Worm (Caenorhabditis elegans) whole organism, L3 larva: Measurements from ENCODE around the gene npp-8.

Experiments used
- aly-2 ChIP-seq: fragments of 150-350 bp; optimal IDR thresholded peaks from 2 replicates; lab custom pipeline; 2014; ENCODE audit warnings: missing biosample characterization, missing genetic modification characterization
- ceh-16 ChIP-seq: sonication (generic microtip); optimal IDR thresholded peaks from 2 replicates; lab custom pipeline; 2017; ENCODE audit warnings: missing biosample characterization, missing genetic modification characterization
- ceh-28 ChIP-seq: fragments of 150-350 bp; optimal IDR thresholded peaks from 2 replicates; lab custom pipeline; 2014; ENCODE audit warnings: missing biosample characterization, missing genetic modification reagents, missing genetic modification characterization
- ceh-9 ChIP-seq: sonication (generic microtip); optimal IDR thresholded peaks from 2 replicates; lab custom pipeline; 2018; ENCODE audit warnings: missing biosample characterization, missing genetic modification characterization
- daf-12 ChIP-seq: fragments of 150-350 bp; optimal IDR thresholded peaks from 2 replicates; lab custom pipeline; 2014; ENCODE audit warnings: missing biosample characterization, missing genetic modification reagents, missing genetic modification characterization
- elt-2 ChIP-seq: sonication (generic microtip); optimal IDR thresholded peaks from 2 replicates; lab custom pipeline; 2016; ENCODE audit warnings: missing genetic modification reagents, mild to moderate bottlenecking, missing genetic modification characterization, missing compliant biosample characterization
- eor-1 ChIP-seq, 2 experiments: fragments of 150-350 bp; optimal IDR thresholded peaks; 2 replicates each; lab custom pipeline; 2014 to 2018; ENCODE audit warnings: missing biosample characterization in 2 of 2, missing genetic modification characterization in 2 of 2
- fos-1 ChIP-seq: fragments of 150-350 bp; optimal IDR thresholded peaks from 2 replicates; lab custom pipeline; 2014; ENCODE audit warnings: missing biosample characterization, missing genetic modification characterization
- jun-1 ChIP-seq: fragments of 150-350 bp; optimal IDR thresholded peaks from 2 replicates; lab custom pipeline; 2014; ENCODE audit warnings: missing biosample characterization, missing genetic modification reagents, missing genetic modification characterization
- lin-15B ChIP-seq: fragments of 150-350 bp; optimal IDR thresholded peaks from 2 replicates; lab custom pipeline; 2014; ENCODE audit warnings: missing biosample characterization, missing genetic modification characterization
- lin-39 ChIP-seq: fragments of 150-350 bp; optimal IDR thresholded peaks from 2 replicates; lab custom pipeline; 2018; ENCODE audit warnings: missing biosample characterization, missing genetic modification reagents, missing genetic modification characterization
- nfya-1 ChIP-seq: sonication (generic microtip); optimal IDR thresholded peaks from 2 replicates; lab custom pipeline; 2017; ENCODE audit warnings: missing genetic modification characterization, mild to moderate bottlenecking, missing compliant biosample characterization, antibody characterized with exemption, moderate library complexity; ENCODE audit not compliant: insufficient read depth
- nhr-23 ChIP-seq: fragments of 150-350 bp; optimal IDR thresholded peaks from 2 replicates; lab custom pipeline; 2014; ENCODE audit warnings: missing biosample characterization, missing genetic modification reagents, missing genetic modification characterization
- nhr-25 ChIP-seq: sonication (generic microtip); optimal IDR thresholded peaks from 2 replicates; lab custom pipeline; 2017; ENCODE audit warnings: missing biosample characterization, missing genetic modification characterization
- nhr-76 ChIP-seq: fragments of 150-350 bp; sonication (generic microtip); optimal IDR thresholded peaks from 5 replicates; lab custom pipeline; 2014; ENCODE audit warnings: missing biosample characterization, missing genetic modification characterization
- pha-4 ChIP-seq: fragments of 150-350 bp; optimal IDR thresholded peaks from 2 replicates; lab custom pipeline; 2014; ENCODE audit warnings: missing biosample characterization, missing genetic modification reagents, missing genetic modification characterization
- sea-2 ChIP-seq: fragments of 150-350 bp; sonication (generic microtip); optimal IDR thresholded peaks from 4 replicates; lab custom pipeline; 2014; ENCODE audit warnings: missing biosample characterization, missing genetic modification reagents, missing genetic modification characterization
- tbx-2 ChIP-seq: sonication (generic microtip); optimal IDR thresholded peaks from 2 replicates; lab custom pipeline; 2016; ENCODE audit warnings: mild to moderate bottlenecking, missing genetic modification characterization, missing compliant biosample characterization
- unc-39 ChIP-seq: sonication (generic microtip); optimal IDR thresholded peaks from 4 replicates; lab custom pipeline; 2017; ENCODE audit warnings: missing biosample characterization, missing genetic modification characterization
- unc-62 ChIP-seq: fragments of 150-350 bp; sonication (generic microtip); optimal IDR thresholded peaks from 4 replicates; lab custom pipeline; 2014; ENCODE audit warnings: missing biosample characterization, missing genetic modification reagents, missing genetic modification characterization
- ztf-11 ChIP-seq: fragments of 150-350 bp; optimal IDR thresholded peaks from 2 replicates; lab custom pipeline; 2014; ENCODE audit warnings: missing biosample characterization, missing genetic modification characterization

npp-8 gene

DNA sequence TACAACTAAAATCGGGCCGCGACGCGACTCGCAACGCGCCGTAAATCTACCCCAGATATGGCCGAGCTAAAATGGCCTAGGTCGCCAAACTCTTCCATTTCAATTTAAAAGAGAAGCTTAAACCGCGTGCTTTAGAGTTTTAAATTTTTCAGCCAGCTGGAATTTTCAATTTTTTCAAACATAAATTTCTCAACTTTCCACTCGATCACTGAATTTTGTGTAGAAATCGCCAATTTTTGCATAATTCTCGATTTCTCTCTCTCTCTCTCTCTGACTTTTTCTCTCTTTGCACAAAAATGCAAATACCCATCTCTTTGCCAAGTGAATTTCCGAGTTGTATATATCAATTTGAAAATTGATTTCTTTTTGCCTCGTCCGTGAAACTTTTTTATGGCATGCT lies 72.2 kb downstream of the npp-8 start, which contains the start of gene K03H6.1:
TSS of gene K03H6.1 (plus strand) at position 301 of the 400 bp plus-strand sequence.
- TF ChIP-seq aly-2 (tag; lab: Kevin White, UChicago) (no peak), sea-2 (no peak), ceh-9 (tag; lab: Kevin White, UChicago) (no peak)

DNA sequence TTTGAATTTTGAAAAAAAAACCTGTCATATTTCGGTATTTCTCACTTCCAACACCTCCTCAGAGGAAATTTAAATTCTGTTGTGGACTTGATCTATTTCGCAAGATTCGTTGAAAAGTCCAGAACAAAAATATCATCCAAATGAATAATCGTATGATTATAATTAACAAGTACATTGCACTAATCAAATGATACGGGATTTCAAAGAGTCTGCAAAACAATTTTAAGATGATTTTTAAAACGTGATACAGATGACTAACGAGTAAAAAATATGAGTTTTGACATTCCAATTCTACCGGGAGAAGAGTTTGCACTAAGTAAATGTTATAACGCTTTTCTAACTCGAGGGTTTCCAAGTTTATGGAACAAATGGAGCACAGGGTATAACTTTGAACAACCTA lies 73.3 kb downstream of the npp-8 start:
- TF ChIP-seq eor-1 (tag; optimal IDR thresholded peaks at IDR 0.05; lab: Kevin White, UChicago) (no peak), elt-2 (tag; lab: Kevin White, UChicago) (no peak)

DNA sequence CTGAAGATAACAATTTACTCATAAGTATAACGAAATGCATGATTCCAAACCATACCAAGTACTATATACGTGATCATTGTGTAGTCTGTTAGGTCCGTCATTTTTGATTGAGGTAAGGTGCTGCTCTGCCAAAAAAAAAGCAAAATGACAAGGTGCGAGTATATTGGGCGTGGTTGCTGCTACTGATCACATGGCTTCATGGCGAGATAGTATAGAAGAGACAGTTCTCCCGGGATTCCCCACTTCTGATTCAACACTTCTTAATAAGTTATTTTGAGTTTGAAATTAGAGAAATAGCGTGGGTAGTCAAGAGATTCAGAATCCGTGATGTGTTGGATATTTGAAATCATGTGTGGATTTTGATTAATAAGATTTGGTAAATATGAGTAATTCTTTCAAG lies 74.4 kb downstream of the npp-8 start, which contains the start of gene K03H6.4:
TSS of gene K03H6.4 (minus strand) at position 101 of the 400 bp plus-strand sequence.
- no peak for TF ChIP-seq eor-1 (tag; optimal IDR thresholded peaks at IDR 0.05; lab: Kevin White, UChicago)
- no peak for TF ChIP-seq unc-62 (GFP tag; lab: Kevin White, UChicago)
- no peak for TF ChIP-seq fos-1 (tag; lab: Kevin White, UChicago)
- no peak for TF ChIP-seq sea-2
- TF ChIP-seq daf-12 = no peak
- TF ChIP-seq nfya-1 = no peak
- no peak for TF ChIP-seq lin-39 (tag; lab: Kevin White, UChicago)
- no peak for TF ChIP-seq nhr-25
- TF ChIP-seq nhr-23 (tag; lab: Kevin White, UChicago) = no peak
- no peak for TF ChIP-seq ceh-28 (tag; lab: Kevin White, UChicago)
- TF ChIP-seq ceh-16 (tag; lab: Kevin White, UChicago) = no peak
- no peak for TF ChIP-seq lin-15B (tag; lab: Kevin White, UChicago)
- TF ChIP-seq ztf-11 = no peak
- no peak for TF ChIP-seq pha-4 (tag; lab: Kevin White, UChicago)
- no peak for TF ChIP-seq nhr-76 (tag; lab: Kevin White, UChicago)
- TF ChIP-seq unc-39 (tag; lab: Kevin White, UChicago) = no peak
- no peak for TF ChIP-seq jun-1
- TF ChIP-seq tbx-2 (tag; lab: Kevin White, UChicago) = no peak
